Fruit fly (Drosophila melanogaster): Measurements from ENCODE around the gene naz.

Gene naz

DNA sequence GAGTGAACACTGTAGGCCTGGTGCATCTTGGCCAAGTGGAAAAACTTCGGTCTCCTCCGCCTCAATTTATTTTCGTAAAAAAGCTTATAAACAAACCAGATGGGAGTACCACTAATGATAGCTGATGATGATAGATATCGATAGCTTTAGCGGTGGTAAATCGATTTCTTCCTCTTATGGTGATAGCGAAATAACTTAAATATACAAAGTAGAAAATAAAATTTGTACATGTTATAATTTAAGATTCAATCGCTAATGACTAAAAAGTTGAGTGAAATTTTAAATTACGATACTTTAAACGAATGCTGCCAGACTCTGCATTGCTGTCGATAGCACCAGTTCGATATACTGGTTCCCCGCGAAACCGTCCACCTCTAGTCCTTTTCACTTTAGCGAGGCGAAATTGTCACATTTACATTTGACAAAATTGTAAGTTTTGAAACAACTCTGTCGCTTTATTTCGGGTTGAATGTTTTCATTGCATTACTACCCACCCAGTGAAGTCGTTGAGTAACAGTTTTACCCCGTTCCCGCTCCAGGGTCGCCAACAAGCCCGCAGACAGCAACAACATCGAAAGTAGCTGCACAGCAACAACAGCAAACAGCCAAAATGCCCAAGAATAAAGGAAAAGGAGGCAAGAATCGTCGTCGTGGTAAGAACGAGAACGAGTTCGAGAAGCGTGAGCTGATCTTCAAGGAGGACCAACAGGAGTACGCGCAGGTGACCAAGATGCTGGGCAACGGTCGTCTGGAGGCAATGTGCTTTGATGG is 54.2 kb downstream of the naz start, which contains the start of the genes Vps39 and eIF1A (continued):
- TF ChIP-seq CG10565 (GFP tag; optimal IDR thresholded peaks at IDR 0.05) (no peak), CG1233 (GFP tag; optimal IDR thresholded peaks at IDR 0.05) (no peak), bigmax (GFP tag; optimal IDR thresholded peaks at IDR 0.05) (no peak), sd (tag; optimal IDR thresholded peaks at IDR 0.05) (no peak), CG17612 (GFP tag; IDR thresholded peaks at IDR 0.05) (no peak), Sry-β (GFP tag; optimal IDR thresholded peaks at IDR 0.05) (no peak), ham (GFP tag; IDR thresholded peaks at IDR 0.05) (no peak), Fer1 (GFP tag; optimal IDR thresholded peaks at IDR 0.05) (no peak), B-H1 (GFP tag; IDR thresholded peaks at IDR 0.05) (no peak), prd (optimal IDR thresholded peaks at IDR 0.05) (no peak), prd (GFP tag; IDR thresholded peaks at IDR 0.05) (peak; percentile 26; the same call in 1 of the 3 replicates), Taf1 (GFP tag; IDR thresholded peaks at IDR 0.05) (no peak), Ssrp (tag; optimal IDR thresholded peaks at IDR 0.05) (no peak), shn (GFP tag; optimal IDR thresholded peaks at IDR 0.05) (no peak), inv (GFP tag; IDR thresholded peaks at IDR 0.05; ENCODE audit: partially characterized antibody) (peak; percentile 86), ERR (GFP tag; optimal IDR thresholded peaks at IDR 0.05) (no peak), CG9437 (GFP tag; optimal IDR thresholded peaks at IDR 0.05) (no peak), schlank (tag; optimal IDR thresholded peaks at IDR 0.05) (no peak), Stat92E (GFP tag; optimal IDR thresholded peaks at IDR 0.05) (no peak), CG13624 (GFP tag; optimal IDR thresholded peaks at IDR 0.05) (peak; percentile 53), CG10654 (GFP tag; optimal IDR thresholded peaks at IDR 0.05) (no peak), dimm (GFP tag; IDR thresholded peaks at IDR 0.05) (no peak), E2f1 (GFP tag; IDR thresholded peaks at IDR 0.05) (no peak; the same call in 1 of the 2 replicates), slp2 (GFP tag; optimal IDR thresholded peaks at IDR 0.05) (no peak), CG17912 (GFP tag; optimal IDR thresholded peaks at IDR 0.05) (no peak), cwo (GFP tag; optimal IDR thresholded peaks at IDR 0.05) (no peak), CG14667 (GFP tag; IDR thresholded peaks at IDR 0.05) (no peak), sqz (GFP tag; optimal IDR thresholded peaks at IDR 0.05) (no peak), Elba2 (GFP tag; optimal IDR thresholded peaks at IDR 0.05) (no peak), Hr39 (optimal IDR thresholded peaks at IDR 0.05) (no peak), CG17359 (tag; optimal IDR thresholded peaks at IDR 0.05) (no peak), nerfin-2 (GFP tag; IDR thresholded peaks at IDR 0.05; ENCODE audit: partially characterized antibody) (no peak; the same call in none of the 2 replicates), CG12155 (GFP tag; optimal IDR thresholded peaks at IDR 0.05) (peak; percentile 1), abd-A (tag; optimal IDR thresholded peaks at IDR 0.05) (no peak), CG17186 (GFP tag; optimal IDR thresholded peaks at IDR 0.05) (no peak), pros (GFP tag; optimal IDR thresholded peaks at IDR 0.05) (no peak), mam (GFP tag; optimal IDR thresholded peaks at IDR 0.05) (peak; percentile 47), danr (GFP tag; IDR thresholded peaks at IDR 0.05) (no peak), jumu (GFP tag; optimal IDR thresholded peaks at IDR 0.05) (no peak), CrebB (tag; optimal IDR thresholded peaks at IDR 0.05) (no peak), z (GFP tag; IDR thresholded peaks at IDR 0.05) (no peak), CG9727 (GFP tag; optimal IDR thresholded peaks at IDR 0.05) (peak; percentile 54), bab2 (GFP tag; optimal IDR thresholded peaks at IDR 0.05) (peak; percentile 7), E2f2 (GFP tag; IDR thresholded peaks at IDR 0.05) (no peak; the same call in 1 of the 2 replicates), stc (GFP tag; IDR thresholded peaks at IDR 0.05) (no peak), CG12236 (GFP tag; optimal IDR thresholded peaks at IDR 0.05) (no peak), H15 (GFP tag; IDR thresholded peaks at IDR 0.05) (no peak), hb (GFP tag; IDR thresholded peaks at IDR 0.05; ENCODE audit: partially characterized antibody) (peak; percentile 82; the same call in 2 of the 3 replicates), bcd (GFP tag; optimal IDR thresholded peaks at IDR 0.05) (no peak), tgo (GFP tag; IDR thresholded peaks at IDR 0.05) (no peak; the same call in 2 of the 3 replicates)

Data from whole organism, embryonic.